Worm (Caenorhabditis elegans) whole organism, L2 larva: Measurements from ENCODE around the gene nspf-3.
A peak's percentile ranks its signal among the peaks of the same experiment; 100 is the strongest.

Experiments used
- C34F6.9 ChIP-seq: fragments of 150-350 bp; optimal IDR thresholded peaks from 2 replicates; lab custom pipeline; 2014; ENCODE audit warnings: missing biosample characterization, missing genetic modification characterization
- F13H6.1 ChIP-seq: sonication (generic microtip); optimal IDR thresholded peaks from 2 replicates; lab custom pipeline; 2016; ENCODE audit warnings: missing genetic modification characterization, missing compliant biosample characterization
- R02D3.7 ChIP-seq: fragments of 150-350 bp; optimal IDR thresholded peaks from 2 replicates; lab custom pipeline; 2014; ENCODE audit warnings: missing biosample characterization, missing genetic modification characterization
- Y55F3AM.14 ChIP-seq: fragments of 200-800 bp; sonication (Bioruptor generic); optimal IDR thresholded peaks from 2 replicates; lab custom pipeline; 2018; ENCODE audit warnings: mild to moderate bottlenecking, missing genetic modification characterization, missing compliant biosample characterization
- ZK546.5 ChIP-seq: sonication (generic microtip); optimal IDR thresholded peaks from 2 replicates; lab custom pipeline; 2017; ENCODE audit warnings: missing biosample characterization, missing genetic modification characterization
- aly-2 ChIP-seq: fragments of 150-350 bp; optimal IDR thresholded peaks from 2 replicates; lab custom pipeline; 2014; ENCODE audit warnings: missing biosample characterization, missing genetic modification characterization
- ceh-16 ChIP-seq: fragments of 150-350 bp; optimal IDR thresholded peaks from 2 replicates; lab custom pipeline; 2014; ENCODE audit warnings: missing biosample characterization, missing genetic modification characterization
- ceh-82 ChIP-seq: fragments of 150-350 bp; optimal IDR thresholded peaks from 2 replicates; lab custom pipeline; 2014; ENCODE audit warnings: missing biosample characterization, missing genetic modification characterization
- dmd-4 ChIP-seq: sonication (generic microtip); optimal IDR thresholded peaks from 2 replicates; lab custom pipeline; 2017; ENCODE audit warnings: missing biosample characterization, missing genetic modification characterization
- egl-27 ChIP-seq: sonication (generic microtip); optimal IDR thresholded peaks from 3 replicates; lab custom pipeline; 2017; ENCODE audit warnings: missing biosample characterization, missing genetic modification reagents, missing genetic modification characterization
- fos-1 ChIP-seq: fragments of 150-350 bp; optimal IDR thresholded peaks from 2 replicates; lab custom pipeline; 2014; ENCODE audit warnings: missing biosample characterization, missing genetic modification characterization
- lin-39 ChIP-seq: fragments of 150-350 bp; optimal IDR thresholded peaks from 2 replicates; lab custom pipeline; 2014; ENCODE audit warnings: missing biosample characterization, missing genetic modification reagents, missing genetic modification characterization
- lsy-2 ChIP-seq, 2 experiments: fragments of 150-350 bp in 1 of 2; sonication (generic microtip) in 1 of 2; optimal IDR thresholded peaks; 2 replicates each; lab custom pipeline; 2014 to 2017; ENCODE audit warnings: missing biosample characterization in 2 of 2, missing genetic modification characterization in 2 of 2
- mdl-1 ChIP-seq, 2 experiments: fragments of 150-350 bp in 1 of 2; sonication (generic microtip) in 1 of 2; optimal IDR thresholded peaks; 2 replicates each; lab custom pipeline; 2017; ENCODE audit warnings: missing biosample characterization in 2 of 2, missing genetic modification characterization in 2 of 2
- nhr-11 ChIP-seq: fragments of 150-350 bp; optimal IDR thresholded peaks from 2 replicates; lab custom pipeline; 2014; ENCODE audit warnings: missing biosample characterization, missing genetic modification characterization
- nhr-12 ChIP-seq: fragments of 150-350 bp; optimal IDR thresholded peaks from 2 replicates; lab custom pipeline; 2014; ENCODE audit warnings: missing biosample characterization, missing genetic modification characterization
- nhr-129 ChIP-seq: fragments of 150-350 bp; optimal IDR thresholded peaks from 2 replicates; lab custom pipeline; 2014; ENCODE audit warnings: missing biosample characterization, missing genetic modification characterization
- nhr-23 ChIP-seq: fragments of 150-350 bp; optimal IDR thresholded peaks from 2 replicates; lab custom pipeline; 2014; ENCODE audit warnings: missing biosample characterization, missing genetic modification reagents, missing genetic modification characterization
- nhr-25 ChIP-seq: fragments of 150-350 bp; sonication (generic microtip); optimal IDR thresholded peaks from 3 replicates; lab custom pipeline; 2014; ENCODE audit warnings: missing biosample characterization, missing genetic modification characterization
- nhr-6 ChIP-seq: fragments of 150-350 bp; optimal IDR thresholded peaks from 2 replicates; lab custom pipeline; 2014; ENCODE audit warnings: missing biosample characterization, missing genetic modification characterization
- nhr-77 ChIP-seq: fragments of 150-350 bp; optimal IDR thresholded peaks from 2 replicates; lab custom pipeline; 2014; ENCODE audit warnings: missing biosample characterization, missing genetic modification characterization
- sem-4 ChIP-seq: fragments of 150-350 bp; optimal IDR thresholded peaks from 2 replicates; lab custom pipeline; 2014; ENCODE audit warnings: missing biosample characterization, missing genetic modification reagents, missing genetic modification characterization
- skn-1 ChIP-seq: sonication (generic microtip); optimal IDR thresholded peaks from 2 replicates; lab custom pipeline; 2017; ENCODE audit warnings: missing biosample characterization, missing genetic modification characterization
- sma-3 ChIP-seq: sonication (generic microtip); optimal IDR thresholded peaks from 2 replicates; lab custom pipeline; 2016; ENCODE audit warnings: missing genetic modification reagents, missing genetic modification characterization, missing compliant biosample characterization
- sma-9 ChIP-seq, 2 experiments: fragments of 150-350 bp in 1 of 2; sonication (generic microtip) in 1 of 2; optimal IDR thresholded peaks; 2 replicates each; lab custom pipeline; 2014 to 2016; ENCODE audit warnings: missing genetic modification characterization in 2 of 2, mild to moderate bottlenecking in 1 of 2, missing biosample characterization in 1 of 2, missing compliant biosample characterization in 1 of 2, missing genetic modification reagents in 1 of 2, moderate library complexity in 1 of 2
- unc-39 ChIP-seq: fragments of 150-350 bp; optimal IDR thresholded peaks from 2 replicates; lab custom pipeline; 2014; ENCODE audit warnings: missing biosample characterization, missing genetic modification characterization
- unc-62 ChIP-seq: fragments of 150-350 bp; optimal IDR thresholded peaks from 2 replicates; lab custom pipeline; 2014; ENCODE audit warnings: missing biosample characterization, missing genetic modification reagents, missing genetic modification characterization
- zag-1 ChIP-seq: fragments of 150-350 bp; optimal IDR thresholded peaks from 2 replicates; lab custom pipeline; 2014; ENCODE audit warnings: missing biosample characterization, missing genetic modification characterization
- ztf-1 ChIP-seq: fragments of 200-800 bp; sonication (Bioruptor generic); conservative IDR thresholded peaks from 2 replicates; pipeline ENCODE4 v1.3.6; 2022; ENCODE audit warnings: missing genetic modification characterization, missing compliant biosample characterization
- ztf-11 ChIP-seq: sonication (generic microtip); optimal IDR thresholded peaks from 2 replicates; lab custom pipeline; 2017; ENCODE audit warnings: missing biosample characterization, missing genetic modification characterization
- ztf-4 ChIP-seq: fragments of 150-350 bp; optimal IDR thresholded peaks from 2 replicates; lab custom pipeline; 2014; ENCODE audit warnings: missing biosample characterization, missing genetic modification characterization

Gene nspf-3

DNA sequence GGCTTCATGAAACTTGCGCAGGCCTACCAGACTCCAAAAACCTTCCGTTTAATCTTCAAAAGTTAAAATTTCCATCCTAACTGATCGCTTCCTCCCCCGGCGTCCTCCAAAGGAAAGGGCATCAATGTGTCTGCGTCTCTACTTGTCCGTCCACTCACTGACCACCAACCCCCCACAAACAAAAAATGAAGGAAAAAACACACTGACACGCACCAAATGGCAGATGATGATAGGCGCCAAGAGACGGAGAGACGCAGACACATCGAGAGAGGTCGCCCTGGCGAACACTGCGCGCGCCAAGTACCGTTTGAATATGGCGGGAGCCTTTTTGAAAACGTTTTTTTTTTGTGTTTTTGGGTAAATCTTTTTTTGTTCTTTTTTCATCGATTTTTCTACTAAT is 44.8 kb upstream of the nspf-3 start:
- TF ChIP-seq nhr-77 (tag; lab: Kevin White, UChicago) (no peak), fos-1 (tag; lab: Kevin White, UChicago) (peak; percentile 13), ceh-16 (peak; percentile 30), nhr-129 (tag; lab: Kevin White, UChicago) (peak; percentile 4), lsy-2 (tag; optimal IDR thresholded peaks at IDR 0.05; lab: Kevin White, UChicago) (peak in 1 of 2 experiments; percentile 22), F13H6.1 (peak; percentile 67), sma-9 (GFP tag; optimal IDR thresholded peaks at IDR 0.05; lab: Kevin White, UChicago) (no peak), sma-9 (tag; optimal IDR thresholded peaks at IDR 0.05; lab: Kevin White, UChicago) (no peak), C34F6.9 (tag; lab: Kevin White, UChicago) (peak; percentile 28)

DNA sequence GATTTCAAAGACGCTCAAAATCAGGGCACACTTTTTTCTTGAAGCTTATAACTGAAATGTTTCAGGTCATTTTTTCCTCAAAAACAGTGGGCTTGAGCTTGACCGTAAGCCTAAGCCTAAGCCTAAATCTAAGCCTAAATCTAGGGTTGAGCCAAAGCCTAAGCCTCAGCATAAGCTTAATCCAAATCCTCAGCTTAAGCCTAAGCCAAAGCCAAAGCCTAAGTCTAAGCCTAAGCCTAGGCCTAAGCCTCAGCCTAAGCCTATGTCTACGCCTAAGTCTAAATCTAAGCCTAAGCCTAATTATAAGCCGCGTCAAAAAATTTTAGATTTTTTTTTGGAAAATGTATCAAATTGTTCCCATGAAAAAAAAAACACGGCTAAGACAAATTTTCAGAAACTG is 44.3 kb upstream of the nspf-3 start:
- no peak for TF ChIP-seq sem-4 (tag; lab: Kevin White, UChicago)
- TF ChIP-seq R02D3.7, result no peak
- no peak for TF ChIP-seq C34F6.9 (tag; lab: Kevin White, UChicago)
- TF ChIP-seq nhr-12, result no peak
- no peak for TF ChIP-seq lin-39
- TF ChIP-seq aly-2 (tag; lab: Kevin White, UChicago), result no peak
- TF ChIP-seq unc-62 (GFP tag; lab: Kevin White, UChicago), result no peak
- no peak for TF ChIP-seq nhr-77 (tag; lab: Kevin White, UChicago)
- TF ChIP-seq nhr-11 (tag; lab: Kevin White, UChicago), result no peak
- no peak for TF ChIP-seq ztf-4 (tag; lab: Kevin White, UChicago)
- no peak for TF ChIP-seq unc-39
- no peak for TF ChIP-seq sma-9 (GFP tag; optimal IDR thresholded peaks at IDR 0.05; lab: Kevin White, UChicago)
- TF ChIP-seq sma-9 (tag; optimal IDR thresholded peaks at IDR 0.05; lab: Kevin White, UChicago), result no peak

DNA sequence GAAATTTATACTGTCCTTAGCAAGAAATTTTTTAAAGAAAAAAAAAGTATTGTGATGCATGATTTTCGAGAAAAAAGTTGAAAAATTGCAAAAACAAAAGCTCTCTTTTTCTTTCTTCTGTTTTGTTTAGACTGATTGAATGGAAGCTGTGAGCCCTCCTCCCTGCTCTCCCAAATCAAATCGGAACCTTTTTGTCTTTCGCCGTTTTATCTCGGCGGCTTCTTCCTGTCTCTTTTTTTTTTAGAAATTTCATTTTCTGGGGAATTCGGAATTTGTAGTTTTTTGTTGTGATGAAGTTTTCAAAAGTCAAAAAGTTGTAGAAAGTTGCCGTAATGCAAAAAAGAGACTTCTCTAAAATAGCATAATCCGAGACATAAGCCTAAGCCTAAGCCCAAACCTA is 40.7 kb upstream of the nspf-3 start:
- no peak for TF ChIP-seq zag-1 (tag; lab: Kevin White, UChicago)
- no peak for TF ChIP-seq ztf-1
- TF ChIP-seq sma-9 (GFP tag; optimal IDR thresholded peaks at IDR 0.05; lab: Kevin White, UChicago), result no peak
- no peak for TF ChIP-seq sma-9 (tag; optimal IDR thresholded peaks at IDR 0.05; lab: Kevin White, UChicago)
- TF ChIP-seq egl-27 (tag; lab: Kevin White, UChicago), result no peak
- no peak for TF ChIP-seq lin-39
- TF ChIP-seq ZK546.5 (tag; lab: Kevin White, UChicago), result no peak
- no peak for TF ChIP-seq ztf-4 (tag; lab: Kevin White, UChicago)
- no peak for TF ChIP-seq nhr-6
- TF ChIP-seq, all 48 proteins: peak for 0

- TF ChIP-seq nhr-25 (tag; lab: Kevin White, UChicago), result no peak
- no peak for TF ChIP-seq nhr-12
- TF ChIP-seq ztf-11 (tag; lab: Kevin White, UChicago), result no peak
- peak; percentile 1 for TF ChIP-seq C34F6.9 (tag; lab: Kevin White, UChicago)
These were observed 36.8 kb upstream of the nspf-3 start for ce11 chrII:2726774-2727173.

ce11 chrII:2725561-2725960 is 35.6 kb upstream of the nspf-3 start, which contains the start of the genes T05A8.11 and nep-2:
Gene T05A8.11 (minus strand): TSS chrII:2725661.
Gene nep-2 (minus strand): TSS chrII:2725752.
- TF ChIP-seq mdl-1 (tag; optimal IDR thresholded peaks at IDR 0.05; lab: Kevin White, UChicago), result no peak
- TF ChIP-seq dmd-4 (tag; lab: Kevin White, UChicago), result no peak
- no peak for TF ChIP-seq ceh-82 (tag; lab: Kevin White, UChicago)
- no peak for TF ChIP-seq ztf-11 (tag; lab: Kevin White, UChicago)
- no peak for TF ChIP-seq skn-1 (tag; lab: Kevin White, UChicago)
- no peak for TF ChIP-seq lsy-2 (tag; optimal IDR thresholded peaks at IDR 0.05; lab: Kevin White, UChicago)

ce11 chrII:2721992-2722391 is 32.0 kb upstream of the nspf-3 start:
- TF ChIP-seq nhr-23 (tag; lab: Kevin White, UChicago), result no peak
- TF ChIP-seq ztf-11 (tag; lab: Kevin White, UChicago), result no peak
- TF ChIP-seq sma-3 (GFP tag; lab: Kevin White, UChicago), result no peak
- TF ChIP-seq Y55F3AM.14 (GFP tag; lab: Kevin White, UChicago), result no peak
- no peak for TF ChIP-seq ZK546.5 (tag; lab: Kevin White, UChicago)
- no peak for TF ChIP-seq C34F6.9 (tag; lab: Kevin White, UChicago)
- no peak for TF ChIP-seq ztf-1
